Fruit fly (Drosophila melanogaster): Measurements from ENCODE around the gene Ir7c.
A peak's percentile ranks its signal among the peaks of the same experiment; 100 is the strongest.

Ir7c gene

dm6 chrX:7893411-7894122, 19.4 kb downstream of the Ir7c start, which contains the start of the genes CG45089, ND-MNLL and p115 (continued):
- TF ChIP-seq CG2678 (tag; optimal IDR thresholded peaks at IDR 0.05) (peak; percentile 69), Hr39 (optimal IDR thresholded peaks at IDR 0.05) (no peak), Side (GFP tag; optimal IDR thresholded peaks at IDR 0.05) (no peak), tin (GFP tag; optimal IDR thresholded peaks at IDR 0.05) (peak; percentile 57), z (GFP tag; IDR thresholded peaks at IDR 0.05) (no peak), CG3995 (GFP tag; optimal IDR thresholded peaks at IDR 0.05) (peak; percentile 86), YL-1 (GFP tag; optimal IDR thresholded peaks at IDR 0.05) (peak; percentile 85), CG42726 (GFP tag; IDR thresholded peaks at IDR 0.05; ENCODE audit: partially characterized antibody) (no peak), tx (GFP tag; optimal IDR thresholded peaks at IDR 0.05) (no peak), slp2 (GFP tag; optimal IDR thresholded peaks at IDR 0.05) (no peak), grn (GFP tag; optimal IDR thresholded peaks at IDR 0.05) (no peak), sr (GFP tag; IDR thresholded peaks at IDR 0.05) (no peak), inv (GFP tag; IDR thresholded peaks at IDR 0.05; ENCODE audit: partially characterized antibody) (peak; percentile 61), BtbVII (GFP tag; optimal IDR thresholded peaks at IDR 0.05) (no peak), slbo (GFP tag; IDR thresholded peaks at IDR 0.05) (peak; percentile 73), CG8089 (GFP tag; optimal IDR thresholded peaks at IDR 0.05) (no peak), mirr (GFP tag; optimal IDR thresholded peaks at IDR 0.05) (no peak), Mes4 (GFP tag; optimal IDR thresholded peaks at IDR 0.05) (no peak), eyg (GFP tag; optimal IDR thresholded peaks at IDR 0.05) (no peak), CG15479 (GFP tag; optimal IDR thresholded peaks at IDR 0.05) (no peak), rib (GFP tag; IDR thresholded peaks at IDR 0.05) (no peak), CG9817 (tag; optimal IDR thresholded peaks at IDR 0.05) (peak; percentile 62), en (GFP tag; optimal IDR thresholded peaks at IDR 0.05) (no peak), CG13775 (GFP tag; optimal IDR thresholded peaks at IDR 0.05) (peak; percentile 65), br (optimal IDR thresholded peaks at IDR 0.05) (no peak), vnd (GFP tag; IDR thresholded peaks at IDR 0.05; ENCODE audit: partially characterized antibody) (no peak), CG2116 (GFP tag; optimal IDR thresholded peaks at IDR 0.05) (peak; percentile 82), GATAe (GFP tag; conservative IDR thresholded peaks at IDR 0.05) (no peak), CG1233 (GFP tag; optimal IDR thresholded peaks at IDR 0.05) (no peak), kay (GFP tag; optimal IDR thresholded peaks at IDR 0.05) (peak; percentile 46), cas (GFP tag; IDR thresholded peaks at IDR 0.05) (peak; percentile 55; the same call in 1 of the 2 replicates), croc (GFP tag; conservative IDR thresholded peaks at IDR 0.05) (no peak), CG11247 (GFP tag; IDR thresholded peaks at IDR 0.05) (peak; percentile 32; the same call in 1 of the 2 replicates), CG12391 (tag; optimal IDR thresholded peaks at IDR 0.05) (peak; percentile 85), unc-4 (GFP tag; IDR thresholded peaks at IDR 0.05; ENCODE audit: partially characterized antibody) (peak; percentile 65; the same call in 1 of the 2 replicates), CG6654 (GFP tag; optimal IDR thresholded peaks at IDR 0.05) (no peak), Drgx (GFP tag; IDR thresholded peaks at IDR 0.05) (0 out of 2 replicates have a peak, but pooled peaks have one; percentile 20), Hr3 (GFP tag; optimal IDR thresholded peaks at IDR 0.05) (peak; percentile 69), scrt (GFP tag; optimal IDR thresholded peaks at IDR 0.05) (peak; percentile 25), CG13287 (GFP tag; IDR thresholded peaks at IDR 0.05; ENCODE audit: partially characterized antibody) (peak; percentile 81), bbx (GFP tag; IDR thresholded peaks at IDR 0.05; ENCODE audit: partially characterized antibody) (no peak), CG17186 (GFP tag; optimal IDR thresholded peaks at IDR 0.05) (peak; percentile 8), CG16863 (GFP tag; optimal IDR thresholded peaks at IDR 0.05) (no peak), CG10366 (GFP tag; IDR thresholded peaks at IDR 0.05) (peak; percentile 46), CG17612 (GFP tag; IDR thresholded peaks at IDR 0.05) (no peak), HLH3B (GFP tag; IDR thresholded peaks at IDR 0.05) (peak; percentile 30; the same call in 1 of the 2 replicates), CG3281 (GFP tag; optimal IDR thresholded peaks at IDR 0.05) (peak; percentile 53), disco-r (GFP tag; optimal IDR thresholded peaks at IDR 0.05) (no peak), Bgb (GFP tag; IDR thresholded peaks at IDR 0.05; ENCODE audit: partially characterized antibody) (peak; percentile 42), Max (GFP tag; optimal IDR thresholded peaks at IDR 0.05) (peak; percentile 57), psq (GFP tag; optimal IDR thresholded peaks at IDR 0.05) (no peak)

All from whole organism, embryonic.